Fruit fly (Drosophila melanogaster) whole organism, embryonic: ENCODE measurements around the gene CG2747.

Source experiments
- Bdp1 ChIP-seq: fragments of 200-800 bp; sonication (Bioruptor generic); optimal IDR thresholded peaks from 3 replicates; lab custom pipeline; 2016; ENCODE audit warnings: missing biosample characterization, missing genetic modification characterization
- CG1024 ChIP-seq: fragments of 200-800 bp; sonication (Bioruptor generic); IDR thresholded peaks from 2 replicates; pipeline ENCODE4 v1.3.6; 2022; ENCODE audit warnings: missing biosample characterization, missing genetic modification characterization
- CG11560 ChIP-seq: fragments of 200-800 bp; sonication (Bioruptor generic); IDR thresholded peaks from 3 replicates; pipeline ENCODE4 v1.3.6; 2022; ENCODE audit warnings: missing biosample characterization, missing genetic modification characterization
- CG12104 ChIP-seq: fragments of 200-800 bp; sonication (Bioruptor generic); optimal IDR thresholded peaks from 3 replicates; lab custom pipeline; 2016; ENCODE audit warnings: missing biosample characterization, missing genetic modification characterization
- CG12744 ChIP-seq: fragments of 200-800 bp; sonication (Bioruptor generic); optimal IDR thresholded peaks from 2 replicates; lab custom pipeline; 2016; ENCODE audit warnings: missing biosample characterization, missing genetic modification characterization
- CG13287 ChIP-seq: fragments of 200-800 bp; sonication (Bioruptor generic); IDR thresholded peaks from 2 replicates; pipeline ENCODE4 v1.3.6; 2022; ENCODE audit warnings: missing biosample characterization, missing genetic modification characterization; ENCODE audit not compliant: partially characterized antibody
- CG13296 ChIP-seq: fragments of 200-800 bp; sonication (Bioruptor generic); optimal IDR thresholded peaks from 3 replicates; lab custom pipeline; 2018; ENCODE audit warnings: missing biosample characterization, mild to moderate bottlenecking, missing genetic modification characterization
- CG14860 ChIP-seq: fragments of 200-800 bp; sonication (Bioruptor generic); IDR thresholded peaks from 3 replicates; pipeline ENCODE4 v1.3.6; 2022; ENCODE audit warnings: missing biosample characterization, missing genetic modification characterization; ENCODE audit not compliant: partially characterized antibody
- CG17359 ChIP-seq: fragments of 200-800 bp; sonication (Bioruptor generic); optimal IDR thresholded peaks from 3 replicates; lab custom pipeline; 2018; ENCODE audit warnings: missing biosample characterization, mild to moderate bottlenecking, missing genetic modification characterization, moderate library complexity
- CG18619 ChIP-seq: fragments of 200-800 bp; sonication (Bioruptor generic); optimal IDR thresholded peaks from 3 replicates; lab custom pipeline; 2017; ENCODE audit warnings: missing biosample characterization, mild to moderate bottlenecking, missing genetic modification characterization
- CG2116 ChIP-seq: fragments of 200-800 bp; sonication (Bioruptor generic); optimal IDR thresholded peaks from 3 replicates; lab custom pipeline; 2018; ENCODE audit warnings: missing biosample characterization, mild to moderate bottlenecking, missing genetic modification characterization
- CG31441 ChIP-seq: fragments of 200-800 bp; sonication (Bioruptor generic); IDR thresholded peaks from 2 replicates; pipeline ENCODE4 v1.3.6; 2022; ENCODE audit warnings: missing biosample characterization, missing genetic modification characterization
- CG3995 ChIP-seq: fragments of 200-800 bp; sonication (Bioruptor generic); optimal IDR thresholded peaks from 3 replicates; lab custom pipeline; 2016; ENCODE audit warnings: missing biosample characterization, missing genetic modification characterization
- CG5953 ChIP-seq: fragments of 200-800 bp; sonication (Bioruptor generic); IDR thresholded peaks from 2 replicates; pipeline ENCODE4 v1.3.6; 2022; ENCODE audit warnings: missing biosample characterization, missing genetic modification characterization
- Dad ChIP-seq: fragments of 200-800 bp; sonication (Bioruptor generic); optimal IDR thresholded peaks from 3 replicates; lab custom pipeline; 2016; ENCODE audit warnings: missing biosample characterization, missing genetic modification characterization
- Gug ChIP-seq: fragments of 200-800 bp; sonication (Bioruptor generic); IDR thresholded peaks from 4 replicates; pipeline ENCODE4 v1.3.6; 2022; ENCODE audit warnings: missing biosample characterization, missing genetic modification characterization
- Jarid2 ChIP-seq: fragments of 200-800 bp; sonication (Bioruptor generic); optimal IDR thresholded peaks from 3 replicates; lab custom pipeline; 2017; ENCODE audit warnings: mild to moderate bottlenecking, missing biosample characterization, missing genetic modification reagents, missing genetic modification characterization
- Neu2 ChIP-seq: fragments of 200-800 bp; sonication (Bioruptor generic); optimal IDR thresholded peaks from 3 replicates; lab custom pipeline; 2016; ENCODE audit warnings: missing biosample characterization, missing genetic modification characterization, borderline replicate concordance
- Pdp1 ChIP-seq, 2 experiments: fragments of 200-800 bp; sonication (Bioruptor generic); optimal IDR thresholded peaks; 3 replicates each; lab custom pipeline; 2016; ENCODE audit warnings: missing biosample characterization in 2 of 2, missing genetic modification characterization in 2 of 2, mild to moderate bottlenecking in 1 of 2, moderate library complexity in 1 of 2
- Scr ChIP-seq: fragments of 200-800 bp; sonication (Bioruptor generic); IDR thresholded peaks from 2 replicates; pipeline ENCODE4 v1.3.6; 2022; ENCODE audit warnings: missing biosample characterization, missing genetic modification characterization; ENCODE audit not compliant: partially characterized antibody
- Spps ChIP-seq: fragments of 200-800 bp; sonication (Bioruptor generic); optimal IDR thresholded peaks from 2 replicates; lab custom pipeline; 2018; ENCODE audit warnings: missing biosample characterization, mild to moderate bottlenecking, missing genetic modification characterization
- Taf1 ChIP-seq: fragments of 200-800 bp; sonication (Bioruptor generic); IDR thresholded peaks from 2 replicates; pipeline ENCODE4 v1.3.6; 2022; ENCODE audit warnings: missing biosample characterization, missing genetic modification characterization
- Vsx1 ChIP-seq: fragments of 200-800 bp; sonication (Bioruptor generic); optimal IDR thresholded peaks from 2 replicates; lab custom pipeline; 2017; ENCODE audit warnings: missing biosample characterization, mild to moderate bottlenecking, missing genetic modification characterization, missing genetic modification reagents
- YL-1 ChIP-seq: fragments of 200-800 bp; sonication (Bioruptor generic); optimal IDR thresholded peaks from 3 replicates; lab custom pipeline; 2017; ENCODE audit warnings: missing biosample characterization, mild to moderate bottlenecking, missing genetic modification characterization
- abd-A ChIP-seq: fragments of 200-800 bp; sonication (Bioruptor generic); optimal IDR thresholded peaks from 3 replicates; lab custom pipeline; 2019; ENCODE audit warnings: missing biosample characterization, mild to moderate bottlenecking, missing genetic modification characterization, moderate library complexity
- bab2 ChIP-seq: fragments of 200-800 bp; sonication (Bioruptor generic); optimal IDR thresholded peaks from 2 replicates; lab custom pipeline; 2016; ENCODE audit warnings: missing biosample characterization, missing genetic modification characterization
- bsh ChIP-seq, 2 experiments: fragments of 200-800 bp; sonication (Bioruptor generic); optimal IDR thresholded peaks; 2 replicates each; lab custom pipeline; 2017 to 2018; ENCODE audit warnings: mild to moderate bottlenecking in 2 of 2, missing biosample characterization in 2 of 2, missing genetic modification characterization in 2 of 2, moderate library complexity in 1 of 2
- cas ChIP-seq: fragments of 200-800 bp; sonication (Bioruptor generic); IDR thresholded peaks from 2 replicates; pipeline ENCODE4 v1.3.6; 2022; ENCODE audit warnings: missing biosample characterization, missing genetic modification characterization
- caup ChIP-seq: fragments of 200-800 bp; sonication (Bioruptor generic); optimal IDR thresholded peaks from 3 replicates; lab custom pipeline; 2017; ENCODE audit warnings: missing biosample characterization, mild to moderate bottlenecking, missing genetic modification characterization, moderate library complexity; ENCODE audit not compliant: severe bottlenecking
- dimm ChIP-seq: fragments of 200-800 bp; sonication (Bioruptor generic); IDR thresholded peaks from 2 replicates; pipeline ENCODE4 v1.3.6; 2022; ENCODE audit warnings: missing biosample characterization, missing genetic modification characterization
- fd3F ChIP-seq: fragments of 200-800 bp; sonication (Bioruptor generic); optimal IDR thresholded peaks from 2 replicates; lab custom pipeline; 2018; ENCODE audit warnings: missing biosample characterization, mild to moderate bottlenecking, missing genetic modification characterization, moderate library complexity
- fu2 ChIP-seq: fragments of 200-800 bp; sonication (Bioruptor generic); optimal IDR thresholded peaks from 2 replicates; lab custom pipeline; 2016; ENCODE audit warnings: missing biosample characterization, missing genetic modification characterization
- hb ChIP-seq: fragments of 200-800 bp; sonication (Bioruptor generic); IDR thresholded peaks from 3 replicates; pipeline ENCODE4 v1.3.6; 2022; ENCODE audit warnings: missing biosample characterization, missing genetic modification characterization; ENCODE audit not compliant: partially characterized antibody
- ind ChIP-seq: fragments of 200-800 bp; sonication (Bioruptor generic); optimal IDR thresholded peaks from 3 replicates; lab custom pipeline; 2016; ENCODE audit warnings: missing biosample characterization, missing genetic modification characterization
- lbe ChIP-seq: fragments of 200-800 bp; sonication (Bioruptor generic); optimal IDR thresholded peaks from 2 replicates; lab custom pipeline; 2016; ENCODE audit warnings: missing biosample characterization, mild to moderate bottlenecking, missing genetic modification characterization
- mld ChIP-seq: fragments of 200-800 bp; sonication (Bioruptor generic); IDR thresholded peaks from 3 replicates; pipeline ENCODE4 v1.3.6; 2022; ENCODE audit warnings: missing biosample characterization, missing genetic modification characterization; ENCODE audit not compliant: partially characterized antibody
- org-1 ChIP-seq: fragments of 200-800 bp; sonication (Bioruptor generic); optimal IDR thresholded peaks from 2 replicates; lab custom pipeline; 2017; ENCODE audit warnings: missing biosample characterization, missing genetic modification characterization
- phol ChIP-seq: fragments of 200-800 bp; sonication (Bioruptor generic); optimal IDR thresholded peaks from 3 replicates; lab custom pipeline; 2018; ENCODE audit warnings: missing biosample characterization, mild to moderate bottlenecking, missing genetic modification characterization, moderate library complexity
- prd ChIP-seq, 3 experiments: fragments of >200 bp in 2 of 3; fragments of 200-800 bp in 1 of 3; sonication (Bioruptor generic) in 1 of 3; optimal IDR thresholded peaks in 2 of 3; IDR thresholded peaks in 1 of 3; 2 replicates in 2 of 3; 3 replicates in 1 of 3; pipeline versions ENCODE4 v1.3.6 to Lab custom; 2017 to 2022; ENCODE audit warnings: missing biosample characterization in 1 of 3, missing genetic modification characterization in 1 of 3
- psq ChIP-seq: fragments of 200-800 bp; sonication (Bioruptor generic); optimal IDR thresholded peaks from 2 replicates; lab custom pipeline; 2017; ENCODE audit warnings: missing biosample characterization, missing genetic modification characterization
- ranshi ChIP-seq: fragments of 200-800 bp; sonication (Bioruptor generic); IDR thresholded peaks from 2 replicates; pipeline ENCODE4 v1.3.6; 2022; ENCODE audit warnings: missing biosample characterization, missing genetic modification characterization
- sisA ChIP-seq: fragments of 200-800 bp; sonication (Bioruptor generic); IDR thresholded peaks from 2 replicates; pipeline ENCODE4 v1.3.6; 2022; ENCODE audit warnings: missing biosample characterization, missing genetic modification characterization
- stwl ChIP-seq: fragments of 200-800 bp; sonication (Bioruptor generic); optimal IDR thresholded peaks from 3 replicates; lab custom pipeline; 2018; ENCODE audit warnings: missing biosample characterization, mild to moderate bottlenecking, missing genetic modification characterization, moderate library complexity
- tio ChIP-seq: fragments of 200-800 bp; sonication (Bioruptor generic); optimal IDR thresholded peaks from 2 replicates; lab custom pipeline; 2017; ENCODE audit warnings: missing biosample characterization, missing genetic modification characterization, inconsistent platforms
- tll ChIP-seq, 2 experiments: fragments of 200-800 bp in 1 of 2; fragments of >200 bp in 1 of 2; sonication (Bioruptor generic) in 1 of 2; optimal IDR thresholded peaks; 2 replicates each; lab custom pipeline; 2017 to 2019; ENCODE audit warnings: missing biosample characterization in 2 of 2, missing genetic modification characterization in 2 of 2, mild to moderate bottlenecking in 1 of 2, moderate library complexity in 1 of 2
- zfh2 ChIP-seq: fragments of 200-800 bp; sonication (Bioruptor generic); optimal IDR thresholded peaks from 2 replicates; lab custom pipeline; 2016; ENCODE audit warnings: missing biosample characterization, missing genetic modification characterization

The CG2747 gene

DNA sequence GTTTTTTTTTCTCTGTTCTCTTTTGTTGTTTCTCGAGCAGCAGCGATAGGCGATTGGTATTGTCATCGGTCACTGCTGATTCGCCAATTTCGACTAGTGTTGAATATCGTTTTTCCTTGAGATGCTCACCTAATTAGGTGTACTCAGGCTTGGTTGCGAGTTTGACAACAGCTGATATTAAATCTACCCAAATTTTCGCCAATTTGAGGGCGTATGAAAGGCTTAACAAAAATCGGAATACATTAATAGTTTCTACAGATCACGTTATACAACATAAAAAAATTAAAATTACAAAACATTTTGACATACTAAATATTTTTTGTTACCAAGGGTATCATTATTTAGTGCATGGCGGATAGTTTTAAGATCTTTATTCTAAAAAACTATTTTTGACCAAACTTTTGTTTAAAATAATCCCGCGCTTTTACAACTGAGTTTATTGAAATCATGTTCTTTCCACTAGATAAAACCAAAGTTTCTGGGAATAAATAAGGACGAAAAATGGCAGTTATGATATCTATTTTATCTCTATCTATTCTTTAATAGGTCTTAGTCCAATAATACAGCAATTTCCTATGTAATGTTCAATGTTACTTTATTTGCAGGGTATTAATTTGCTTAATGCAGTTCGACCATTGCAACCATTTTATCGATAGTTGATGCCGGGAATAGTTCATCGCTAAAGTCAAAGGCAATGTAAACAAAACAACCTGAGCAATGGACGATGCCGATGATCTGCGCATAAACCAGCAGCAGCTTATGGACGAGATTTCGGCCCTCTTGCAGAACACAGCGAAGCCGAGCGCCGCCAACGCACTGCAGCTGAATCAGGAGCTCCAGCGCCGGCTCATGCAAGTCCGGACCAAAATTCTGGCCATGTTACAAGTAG is 17.2 kb downstream of the CG2747 start, which contains the start of the genes CG10435 and Pbp95 (continued):
- peak; percentile 56 for TF ChIP-seq CG2116 (GFP tag; lab: Kevin White, UChicago)
- 0 out of 2 replicates have a peak, but pooled peaks have one; percentile 33 for TF ChIP-seq CG5953 (GFP tag; lab: Robert Waterston, UW)
- no peak for TF ChIP-seq Neu2 (GFP tag; lab: Kevin White, UChicago)
- TF ChIP-seq sisA (GFP tag; lab: Robert Waterston, UW) = peak; percentile 55
- peak; percentile 33 for TF ChIP-seq phol
- peak; percentile 25 for TF ChIP-seq psq (GFP tag; lab: Kevin White, UChicago)
- no peak for TF ChIP-seq Vsx1 (GFP tag; lab: Kevin White, UChicago)
- TF ChIP-seq prd (optimal IDR thresholded peaks at IDR 0.05; lab: Kevin White, UChicago) = no peak
- peak; percentile 39; the same call in 1 of the 3 replicates for TF ChIP-seq prd (GFP tag; IDR thresholded peaks at IDR 0.05; lab: Robert Waterston, UW)
- TF ChIP-seq lbe (GFP tag; lab: Kevin White, UChicago) = peak; percentile 58
- TF ChIP-seq ind (GFP tag; lab: Kevin White, UChicago) = peak; percentile 69
- TF ChIP-seq fu2 (GFP tag; lab: Kevin White, UChicago) = peak; percentile 40
- 0 out of 3 replicates have a peak, but pooled peaks have one; percentile 51 for TF ChIP-seq mld (GFP tag; lab: Robert Waterston, UW)
- peak; percentile 63 for TF ChIP-seq bab2
- TF ChIP-seq fd3F = peak; percentile 31
- TF ChIP-seq CG18619 (GFP tag; lab: Kevin White, UChicago) = peak; percentile 51
- peak; percentile 13 for TF ChIP-seq stwl (tag; lab: Kevin White, UChicago)
- TF ChIP-seq CG14860 = peak; percentile 44; the same call in 1 of the 3 replicates
- no peak for TF ChIP-seq CG12744 (GFP tag; lab: Kevin White, UChicago)
- TF ChIP-seq caup (GFP tag; lab: Kevin White, UChicago) = peak; percentile 31
- peak; percentile 70; the same call in 2 of the 4 replicates for TF ChIP-seq Gug (GFP tag; lab: Robert Waterston, UW)
- TF ChIP-seq hb (GFP tag; lab: Robert Waterston, UW) = peak; percentile 62; the same call in 1 of the 3 replicates
- 0 out of 2 replicates have a peak, but pooled peaks have one; percentile 39 for TF ChIP-seq CG1024 (GFP tag; lab: Robert Waterston, UW)
- peak; percentile 67 to 68 for TF ChIP-seq Pdp1 (GFP tag; optimal IDR thresholded peaks at IDR 0.05; lab: Kevin White, UChicago)
- peak in 1 of 2 experiments; percentile 34 for TF ChIP-seq bsh (GFP tag; optimal IDR thresholded peaks at IDR 0.05; lab: Kevin White, UChicago)
- TF ChIP-seq Bdp1 (GFP tag; lab: Kevin White, UChicago) = no peak
- TF ChIP-seq Spps (tag; lab: Kevin White, UChicago) = no peak
- TF ChIP-seq CG11560 = no peak
- TF ChIP-seq tll (GFP tag; optimal IDR thresholded peaks at IDR 0.05; lab: Kevin White, UChicago) = peak in 1 of 2 experiments; percentile 98
- no peak for TF ChIP-seq abd-A (tag; lab: Kevin White, UChicago)
- TF ChIP-seq CG3995 (GFP tag; lab: Kevin White, UChicago) = peak; percentile 57
- TF ChIP-seq CG13287 (GFP tag; lab: Robert Waterston, UW) = peak; percentile 76
- no peak for TF ChIP-seq dimm
- peak; percentile 8 for TF ChIP-seq CG12104 (GFP tag; lab: Kevin White, UChicago)
- TF ChIP-seq cas (GFP tag; lab: Robert Waterston, UW) = peak; percentile 61
- peak; percentile 68 for TF ChIP-seq zfh2
- TF ChIP-seq CG17359 (tag; lab: Kevin White, UChicago) = peak; percentile 51
- no peak for TF ChIP-seq Jarid2
- TF ChIP-seq YL-1 (GFP tag; lab: Kevin White, UChicago) = no peak
- TF ChIP-seq CG13296 (GFP tag; lab: Kevin White, UChicago) = no peak
- peak; percentile 72 for TF ChIP-seq Scr (GFP tag; lab: Robert Waterston, UW)
- TF ChIP-seq ranshi (GFP tag; lab: Robert Waterston, UW) = 0 out of 2 replicates have a peak, but pooled peaks have one; percentile 26
- no peak for TF ChIP-seq tio (GFP tag; lab: Kevin White, UChicago)
- peak; percentile 44 for TF ChIP-seq Taf1 (GFP tag; lab: Robert Waterston, UW)
- no peak for TF ChIP-seq org-1 (GFP tag; lab: Kevin White, UChicago)
- TF ChIP-seq Dad = peak; percentile 46
- no peak for TF ChIP-seq CG31441
